Fruit fly (Drosophila melanogaster) whole organism, embryonic: ENCODE data around the gene CG1092.

Experiments used
- ATbp ChIP-seq: fragments of 200-800 bp; sonication (Bioruptor generic); optimal IDR thresholded peaks from 2 replicates; lab custom pipeline; 2017; ENCODE audit warnings: missing biosample characterization, mild to moderate bottlenecking, missing genetic modification characterization, missing genetic modification reagents
- Asciz ChIP-seq: fragments of 200-800 bp; sonication (Bioruptor generic); optimal IDR thresholded peaks from 2 replicates; lab custom pipeline; 2017; ENCODE audit warnings: missing biosample characterization, mild to moderate bottlenecking, missing genetic modification characterization, missing genetic modification reagents
- Atf-2 ChIP-seq: fragments of 200-800 bp; sonication (Bioruptor generic); optimal IDR thresholded peaks from 2 replicates; lab custom pipeline; 2016; ENCODE audit warnings: missing biosample characterization, missing genetic modification characterization
- Blimp-1 ChIP-seq: fragments of 200-800 bp; sonication (Bioruptor generic); optimal IDR thresholded peaks from 3 replicates; lab custom pipeline; 2018; ENCODE audit warnings: missing biosample characterization, missing genetic modification characterization, mild to moderate bottlenecking, moderate library complexity, missing genetic modification reagents
- CG10565 ChIP-seq: fragments of 200-800 bp; sonication (Bioruptor generic); optimal IDR thresholded peaks from 3 replicates; lab custom pipeline; 2016; ENCODE audit warnings: missing biosample characterization, mild to moderate bottlenecking, missing genetic modification characterization
- CG10959 ChIP-seq: fragments of 200-800 bp; sonication (Bioruptor generic); IDR thresholded peaks from 2 replicates; pipeline ENCODE4 v1.3.6; 2022; ENCODE audit warnings: missing biosample characterization, missing genetic modification characterization
- CG10979 ChIP-seq: fragments of 200-800 bp; sonication (Bioruptor generic); optimal IDR thresholded peaks from 2 replicates; lab custom pipeline; 2018; ENCODE audit warnings: missing biosample characterization, mild to moderate bottlenecking, missing genetic modification characterization, moderate library complexity
- CG12104 ChIP-seq: fragments of 200-800 bp; sonication (Bioruptor generic); optimal IDR thresholded peaks from 3 replicates; lab custom pipeline; 2016; ENCODE audit warnings: missing biosample characterization, missing genetic modification characterization
- CG13624 ChIP-seq: fragments of 200-800 bp; sonication (Bioruptor generic); optimal IDR thresholded peaks from 2 replicates; lab custom pipeline; 2016; ENCODE audit warnings: missing biosample characterization, missing genetic modification characterization
- CG14050 ChIP-seq: fragments of 200-800 bp; sonication (Bioruptor generic); IDR thresholded peaks from 3 replicates; pipeline ENCODE4 v1.3.6; 2022; ENCODE audit warnings: missing biosample characterization, missing genetic modification characterization
- CG14441 ChIP-seq: fragments of 200-800 bp; sonication (Bioruptor generic); IDR thresholded peaks from 2 replicates; pipeline ENCODE4 v1.3.6; 2022; ENCODE audit warnings: missing biosample characterization, missing genetic modification characterization
- CG15073 ChIP-seq: fragments of 200-800 bp; sonication (Bioruptor generic); optimal IDR thresholded peaks from 2 replicates; lab custom pipeline; 2016; ENCODE audit warnings: missing biosample characterization, missing genetic modification characterization
- CG1529 ChIP-seq: fragments of 200-800 bp; sonication (Bioruptor generic); optimal IDR thresholded peaks from 3 replicates; lab custom pipeline; 2018; ENCODE audit warnings: missing biosample characterization, missing genetic modification characterization
- CG2199 ChIP-seq: fragments of 200-800 bp; sonication (Bioruptor generic); IDR thresholded peaks from 3 replicates; pipeline ENCODE4 v1.3.6; 2022; ENCODE audit warnings: missing biosample characterization, missing genetic modification characterization
- CG30020 ChIP-seq: fragments of 200-800 bp; optimal IDR thresholded peaks from 2 replicates; lab custom pipeline; 2019; ENCODE audit warnings: missing biosample characterization, mild to moderate bottlenecking, missing genetic modification characterization, moderate library complexity
- CG30403 ChIP-seq: fragments of 200-800 bp; sonication (Bioruptor generic); optimal IDR thresholded peaks from 3 replicates; lab custom pipeline; 2016; ENCODE audit warnings: missing biosample characterization, missing genetic modification characterization
- CG30431 ChIP-seq: fragments of 200-800 bp; sonication (Bioruptor generic); optimal IDR thresholded peaks from 2 replicates; lab custom pipeline; 2017; ENCODE audit warnings: missing biosample characterization, missing genetic modification characterization
- CG7556 ChIP-seq: fragments of 200-800 bp; sonication (Bioruptor generic); optimal IDR thresholded peaks from 2 replicates; lab custom pipeline; 2017; ENCODE audit warnings: missing biosample characterization, mild to moderate bottlenecking, missing genetic modification characterization
- CG8359 ChIP-seq: fragments of 200-800 bp; sonication (Bioruptor generic); optimal IDR thresholded peaks from 2 replicates; lab custom pipeline; 2017; ENCODE audit warnings: missing biosample characterization, mild to moderate bottlenecking, missing genetic modification characterization, borderline replicate concordance
- CG8388 ChIP-seq: fragments of 200-800 bp; sonication (Bioruptor generic); optimal IDR thresholded peaks from 2 replicates; lab custom pipeline; 2019; ENCODE audit warnings: missing biosample characterization, mild to moderate bottlenecking, missing genetic modification characterization, moderate library complexity
- Dek ChIP-seq: fragments of 200-800 bp; sonication (Bioruptor generic); optimal IDR thresholded peaks from 3 replicates; lab custom pipeline; 2019; ENCODE audit warnings: missing biosample characterization, mild to moderate bottlenecking, missing genetic modification characterization, moderate library complexity
- ERR ChIP-seq: fragments of 200-800 bp; sonication (Bioruptor generic); optimal IDR thresholded peaks from 2 replicates; lab custom pipeline; 2016; ENCODE audit warnings: missing biosample characterization, missing genetic modification characterization
- Gug ChIP-seq: fragments of 200-800 bp; sonication (Bioruptor generic); IDR thresholded peaks from 4 replicates; pipeline ENCODE4 v1.3.6; 2022; ENCODE audit warnings: missing biosample characterization, missing genetic modification characterization
- HLH4C ChIP-seq: fragments of 200-800 bp; sonication (Bioruptor generic); IDR thresholded peaks from 3 replicates; pipeline ENCODE4 v1.3.6; 2022; ENCODE audit warnings: missing biosample characterization, missing genetic modification characterization; ENCODE audit not compliant: partially characterized antibody
- HmgD ChIP-seq: fragments of 200-800 bp; sonication (Bioruptor generic); optimal IDR thresholded peaks from 3 replicates; lab custom pipeline; 2016; ENCODE audit warnings: missing biosample characterization, missing genetic modification characterization
- Nf-YA ChIP-seq: fragments of 200-800 bp; sonication (Bioruptor generic); IDR thresholded peaks from 2 replicates; pipeline ENCODE4 v1.3.6; 2022; ENCODE audit warnings: missing biosample characterization, missing genetic modification characterization
- NfI ChIP-seq: fragments of 200-800 bp; sonication (Bioruptor generic); optimal IDR thresholded peaks from 3 replicates; lab custom pipeline; 2018; ENCODE audit warnings: missing biosample characterization, mild to moderate bottlenecking, missing genetic modification characterization, moderate library complexity
- Spps ChIP-seq: fragments of 200-800 bp; sonication (Bioruptor generic); optimal IDR thresholded peaks from 2 replicates; lab custom pipeline; 2018; ENCODE audit warnings: missing biosample characterization, mild to moderate bottlenecking, missing genetic modification characterization
- ap ChIP-seq: fragments of 200-800 bp; sonication (Bioruptor generic); IDR thresholded peaks from 2 replicates; pipeline ENCODE4 v1.3.6; 2022; ENCODE audit warnings: missing biosample characterization, missing genetic modification characterization
- ash1 ChIP-seq: fragments of 200-800 bp; sonication (Bioruptor generic); optimal IDR thresholded peaks from 2 replicates; lab custom pipeline; 2018; ENCODE audit warnings: missing biosample characterization, mild to moderate bottlenecking, missing genetic modification characterization
- az2 ChIP-seq: fragments of 200-800 bp; sonication (Bioruptor generic); optimal IDR thresholded peaks from 3 replicates; lab custom pipeline; 2016; ENCODE audit warnings: missing biosample characterization, missing genetic modification characterization
- bbx ChIP-seq: fragments of 200-800 bp; sonication (Bioruptor generic); IDR thresholded peaks from 2 replicates; pipeline ENCODE4 v1.3.6; 2022; ENCODE audit warnings: missing biosample characterization, missing genetic modification characterization; ENCODE audit not compliant: partially characterized antibody
- cad ChIP-seq: fragments of >200 bp; optimal IDR thresholded peaks from 2 replicates; lab custom pipeline; 2017; ENCODE audit warnings: missing biosample characterization, missing genetic modification characterization
- chn ChIP-seq: fragments of 200-800 bp; sonication (Bioruptor generic); optimal IDR thresholded peaks from 2 replicates; lab custom pipeline; 2016; ENCODE audit warnings: missing biosample characterization, missing genetic modification characterization
- danr ChIP-seq: fragments of 200-800 bp; sonication (Bioruptor generic); IDR thresholded peaks from 2 replicates; pipeline ENCODE4 v1.3.6; 2022; ENCODE audit warnings: missing biosample characterization, missing genetic modification characterization
- dysf ChIP-seq: fragments of 200-800 bp; sonication (Bioruptor generic); IDR thresholded peaks from 3 replicates; pipeline ENCODE4 v1.3.6; 2022; ENCODE audit warnings: missing biosample characterization, missing genetic modification characterization
- h ChIP-seq: fragments of >200 bp; optimal IDR thresholded peaks from 2 replicates; lab custom pipeline; 2017
- hbn ChIP-seq: fragments of 200-800 bp; sonication (Bioruptor generic); IDR thresholded peaks from 2 replicates; pipeline ENCODE4 v1.3.6; 2022; ENCODE audit warnings: missing biosample characterization, missing genetic modification characterization; ENCODE audit not compliant: partially characterized antibody
- knrl ChIP-seq: fragments of 200-800 bp; sonication (Bioruptor generic); IDR thresholded peaks from 3 replicates; pipeline ENCODE4 v1.3.6; 2022; ENCODE audit warnings: missing biosample characterization, missing genetic modification characterization; ENCODE audit not compliant: partially characterized antibody
- lola ChIP-seq, 3 experiments: fragments of >200 bp in 2 of 3; fragments of 200-800 bp in 1 of 3; sonication (Bioruptor generic) in 1 of 3; optimal IDR thresholded peaks; 2 replicates each; lab custom pipeline; 2017 to 2019; ENCODE audit warnings: missing biosample characterization in 3 of 3, missing genetic modification characterization in 3 of 3, mild to moderate bottlenecking in 1 of 3, moderate library complexity in 1 of 3
- nmo ChIP-seq: fragments of 200-800 bp; sonication (Bioruptor generic); optimal IDR thresholded peaks from 2 replicates; lab custom pipeline; 2018; ENCODE audit warnings: missing biosample characterization, mild to moderate bottlenecking, missing genetic modification characterization, moderate library complexity
- pzg ChIP-seq: fragments of 200-800 bp; sonication (Bioruptor generic); optimal IDR thresholded peaks from 3 replicates; lab custom pipeline; 2018; ENCODE audit warnings: missing biosample characterization, mild to moderate bottlenecking, missing genetic modification characterization, moderate library complexity
- repo ChIP-seq: fragments of 200-800 bp; sonication (Bioruptor generic); optimal IDR thresholded peaks from 2 replicates; lab custom pipeline; 2016; ENCODE audit warnings: missing biosample characterization, missing genetic modification characterization
- run ChIP-seq: fragments of 200-800 bp; sonication (Bioruptor generic); optimal IDR thresholded peaks from 3 replicates; lab custom pipeline; 2018; ENCODE audit warnings: missing biosample characterization, mild to moderate bottlenecking, missing genetic modification characterization
- slp2 ChIP-seq: fragments of 200-800 bp; sonication (Bioruptor generic); optimal IDR thresholded peaks from 2 replicates; lab custom pipeline; 2016; ENCODE audit warnings: missing biosample characterization, missing genetic modification characterization
- sr ChIP-seq: fragments of 200-800 bp; sonication (Bioruptor generic); IDR thresholded peaks from 3 replicates; pipeline ENCODE4 v1.3.6; 2022; ENCODE audit warnings: missing biosample characterization, missing genetic modification characterization
- tap ChIP-seq: fragments of 200-800 bp; optimal IDR thresholded peaks from 3 replicates; lab custom pipeline; 2019; ENCODE audit warnings: missing biosample characterization, mild to moderate bottlenecking, missing genetic modification characterization, moderate library complexity
- tgo ChIP-seq: fragments of 200-800 bp; sonication (Bioruptor generic); IDR thresholded peaks from 3 replicates; pipeline ENCODE4 v1.3.6; 2022; ENCODE audit warnings: missing biosample characterization, missing genetic modification characterization
- tx ChIP-seq: fragments of 200-800 bp; sonication (Bioruptor generic); optimal IDR thresholded peaks from 2 replicates; lab custom pipeline; 2016; ENCODE audit warnings: missing biosample characterization, missing genetic modification characterization
- vnd ChIP-seq: fragments of 200-800 bp; sonication (Bioruptor generic); IDR thresholded peaks from 3 replicates; pipeline ENCODE4 v1.3.6; 2022; ENCODE audit warnings: missing biosample characterization, missing genetic modification characterization; ENCODE audit not compliant: partially characterized antibody

The CG1092 gene

DNA sequence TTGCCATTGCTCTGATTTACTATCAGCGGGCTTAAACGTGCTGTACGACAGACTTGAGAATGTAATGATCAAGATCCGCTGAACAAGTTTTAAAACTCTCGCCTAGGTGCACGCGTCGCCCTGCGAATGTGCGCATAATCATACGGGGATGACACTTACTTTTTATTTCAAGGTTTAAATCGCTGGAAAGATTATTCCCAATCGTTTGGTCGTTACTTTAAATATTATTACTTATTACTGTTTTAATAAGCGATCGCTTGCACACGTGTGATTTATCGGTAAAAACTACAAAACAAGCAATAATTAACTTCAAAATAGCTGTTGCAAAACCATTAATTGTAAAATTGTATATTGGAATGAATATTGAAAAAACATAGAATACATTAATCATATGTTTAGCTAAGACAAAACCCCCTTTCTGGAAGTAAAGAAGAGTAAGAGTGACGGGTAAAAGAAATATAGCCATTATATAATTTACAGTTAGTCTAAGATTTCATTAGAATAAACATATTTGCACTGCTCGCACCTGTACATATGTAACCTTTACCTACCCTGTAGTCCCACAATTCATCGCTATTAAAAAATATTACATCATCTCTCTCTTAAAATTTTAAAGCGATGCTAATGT is 37.3 kb upstream of the CG1092 start, which contains the start of gene DhpD (continued):
- peak; percentile 43 for TF ChIP-seq CG7556
- no peak for TF ChIP-seq h (lab: Kevin White, UChicago)
- TF ChIP-seq Dek (tag; lab: Kevin White, UChicago), result no peak
- no peak for TF ChIP-seq hbn (GFP tag; lab: Robert Waterston, UW)
- no peak for TF ChIP-seq Spps (tag; lab: Kevin White, UChicago)
- TF ChIP-seq cad (GFP tag; lab: Kevin White, UChicago), result no peak
- TF ChIP-seq Gug (GFP tag; lab: Robert Waterston, UW), result peak; percentile 76
- peak; percentile 83 for TF ChIP-seq vnd
- TF ChIP-seq danr (GFP tag; lab: Robert Waterston, UW), result 0 out of 2 replicates have a peak, but pooled peaks have one; percentile 32
- no peak for TF ChIP-seq run (tag; lab: Kevin White, UChicago)
- peak; percentile 24; the same call in 1 of the 3 replicates for TF ChIP-seq CG2199 (GFP tag; lab: Robert Waterston, UW)
- peak; percentile 6 for TF ChIP-seq CG8359 (GFP tag; lab: Kevin White, UChicago)
- peak; percentile 35 for TF ChIP-seq CG30020 (tag; lab: Kevin White, UChicago)
- TF ChIP-seq Blimp-1 (GFP tag; lab: Kevin White, UChicago), result peak; percentile 68
- TF ChIP-seq knrl (GFP tag; lab: Robert Waterston, UW), result peak; percentile 85
- TF ChIP-seq CG10959 (GFP tag; lab: Robert Waterston, UW), result peak; percentile 26; the same call in 1 of the 2 replicates
- TF ChIP-seq lola (GFP tag; optimal IDR thresholded peaks at IDR 0.05; lab: Kevin White, UChicago), result peak in 1 of 3 experiments; percentile 5
- peak; percentile 60; the same call in 2 of the 3 replicates for TF ChIP-seq tgo (GFP tag; lab: Robert Waterston, UW)
- TF ChIP-seq CG10979, result peak; percentile 47
- TF ChIP-seq sr (GFP tag; lab: Robert Waterston, UW), result no peak
- peak; percentile 43 for TF ChIP-seq CG8388 (GFP tag; lab: Kevin White, UChicago)
- peak; percentile 75 for TF ChIP-seq CG30403 (GFP tag; lab: Kevin White, UChicago)
- peak; percentile 93 for TF ChIP-seq bbx
- peak; percentile 71 for TF ChIP-seq NfI (GFP tag; lab: Kevin White, UChicago)
- 0 out of 2 replicates have a peak, but pooled peaks have one; percentile 33 for TF ChIP-seq ap (GFP tag; lab: Robert Waterston, UW)
- peak; percentile 16 for TF ChIP-seq CG30431 (GFP tag; lab: Kevin White, UChicago)
- no peak for TF ChIP-seq slp2
- TF ChIP-seq HmgD, result no peak
- TF ChIP-seq chn (GFP tag; lab: Kevin White, UChicago), result peak; percentile 37
- TF ChIP-seq tap (tag; lab: Kevin White, UChicago), result peak; percentile 50
- no peak for TF ChIP-seq CG10565
- TF ChIP-seq az2 (GFP tag; lab: Kevin White, UChicago), result peak; percentile 73
- TF ChIP-seq HLH4C, result peak; percentile 93
- no peak for TF ChIP-seq CG14050 (GFP tag; lab: Robert Waterston, UW)
- TF ChIP-seq dysf (GFP tag; lab: Robert Waterston, UW), result peak; percentile 78
- no peak for TF ChIP-seq tx (GFP tag; lab: Kevin White, UChicago)
- no peak for TF ChIP-seq Atf-2
- TF ChIP-seq CG14441 (GFP tag; lab: Robert Waterston, UW), result peak; percentile 66; the same call in 1 of the 2 replicates
- TF ChIP-seq ERR (GFP tag; lab: Kevin White, UChicago), result no peak
- peak; percentile 37 for TF ChIP-seq pzg (GFP tag; lab: Kevin White, UChicago)
- TF ChIP-seq nmo (GFP tag; lab: Kevin White, UChicago), result peak; percentile 66
- peak; percentile 54; the same call in 1 of the 2 replicates for TF ChIP-seq Nf-YA (GFP tag; lab: Robert Waterston, UW)
- no peak for TF ChIP-seq CG15073
- no peak for TF ChIP-seq ash1
- TF ChIP-seq CG1529 (GFP tag; lab: Kevin White, UChicago), result no peak
- no peak for TF ChIP-seq repo
- peak; percentile 59 for TF ChIP-seq Asciz (GFP tag; lab: Kevin White, UChicago)
- peak; percentile 51 for TF ChIP-seq CG13624 (GFP tag; lab: Kevin White, UChicago)
- TF ChIP-seq ATbp, result no peak
- peak; percentile 72 for TF ChIP-seq CG12104
